Fruit fly (Drosophila melanogaster): ENCODE measurements around the gene Uros1.

The Uros1 gene

dm6 chrX:8878967-8879554 lies 21.0 kb downstream of the Uros1 start (continued):
- TF ChIP-seq wek (GFP tag; optimal IDR thresholded peaks at IDR 0.05) (no peak), CG31388 (GFP tag; optimal IDR thresholded peaks at IDR 0.05) (no peak), Dip2 (GFP tag; IDR thresholded peaks at IDR 0.05) (no peak), schlank (tag; optimal IDR thresholded peaks at IDR 0.05) (peak; percentile 48), CG10462 (GFP tag; optimal IDR thresholded peaks at IDR 0.05) (peak; percentile 47), CG1647 (GFP tag; optimal IDR thresholded peaks at IDR 0.05) (peak; percentile 7), CG10959 (GFP tag; IDR thresholded peaks at IDR 0.05) (peak; percentile 84), CG13296 (GFP tag; optimal IDR thresholded peaks at IDR 0.05) (peak; percentile 78), CG2875 (GFP tag; optimal IDR thresholded peaks at IDR 0.05) (peak; percentile 64), CG1832 (GFP tag; optimal IDR thresholded peaks at IDR 0.05) (no peak), Dp (GFP tag; optimal IDR thresholded peaks at IDR 0.05) (no peak), CG16813 (GFP tag; IDR thresholded peaks at IDR 0.05; ENCODE audit: partially characterized antibody) (no peak), Deaf1 (tag; optimal IDR thresholded peaks at IDR 0.05) (peak; percentile 51), CG2120 (GFP tag; optimal IDR thresholded peaks at IDR 0.05) (peak; percentile 62), jumu (GFP tag; optimal IDR thresholded peaks at IDR 0.05) (no peak), prd (optimal IDR thresholded peaks at IDR 0.05) (no peak), prd (GFP tag; IDR thresholded peaks at IDR 0.05) (peak; percentile 92), Ptx1 (GFP tag; IDR thresholded peaks at IDR 0.05) (peak; percentile 85), CG17829 (tag; optimal IDR thresholded peaks at IDR 0.05) (peak; percentile 86), CG15073 (GFP tag; optimal IDR thresholded peaks at IDR 0.05) (no peak), Hey (tag; optimal IDR thresholded peaks at IDR 0.05) (no peak), ase (GFP tag; IDR thresholded peaks at IDR 0.05) (peak; percentile 85), CG11560 (tag; IDR thresholded peaks at IDR 0.05) (peak; percentile 67), hkb (optimal IDR thresholded peaks at IDR 0.05) (no peak), hkb (GFP tag; IDR thresholded peaks at IDR 0.05) (peak; percentile 95), Side (GFP tag; optimal IDR thresholded peaks at IDR 0.05) (no peak), CG33557 (GFP tag; optimal IDR thresholded peaks at IDR 0.05) (peak; percentile 70), BtbVII (GFP tag; optimal IDR thresholded peaks at IDR 0.05) (peak; percentile 78), Lpt (GFP tag; optimal IDR thresholded peaks at IDR 0.05) (no peak), CG17385 (GFP tag; optimal IDR thresholded peaks at IDR 0.05) (peak; percentile 82), NfI (GFP tag; optimal IDR thresholded peaks at IDR 0.05) (peak; percentile 76), CG18262 (tag; optimal IDR thresholded peaks at IDR 0.05) (peak; percentile 87), sc (optimal IDR thresholded peaks at IDR 0.05) (no peak), sc (GFP tag; optimal IDR thresholded peaks at IDR 0.05) (peak; percentile 78), wdn (GFP tag; IDR thresholded peaks at IDR 0.05) (peak; percentile 77), CG8478 (optimal IDR thresholded peaks at IDR 0.05) (no peak), CG34224 (GFP tag; IDR thresholded peaks at IDR 0.05; ENCODE audit: partially characterized antibody) (no peak), usp (GFP tag; optimal IDR thresholded peaks at IDR 0.05) (no peak), Chrac-16 (GFP tag; optimal IDR thresholded peaks at IDR 0.05) (peak; percentile 65), CG7357 (GFP tag; IDR thresholded peaks at IDR 0.05) (peak; percentile 76; the same call in 2 of the 3 replicates), CG2129 (GFP tag; IDR thresholded peaks at IDR 0.05; ENCODE audit: partially characterized antibody) (no peak), Scr (GFP tag; IDR thresholded peaks at IDR 0.05; ENCODE audit: partially characterized antibody) (no peak), Tbp (GFP tag; optimal IDR thresholded peaks at IDR 0.05) (no peak), Atf-2 (GFP tag; optimal IDR thresholded peaks at IDR 0.05) (no peak), CG34422 (GFP tag; IDR thresholded peaks at IDR 0.05) (peak; percentile 88), Lim3 (GFP tag; IDR thresholded peaks at IDR 0.05) (peak; percentile 65; the same call in 1 of the 2 replicates), Usf (GFP tag; optimal IDR thresholded peaks at IDR 0.05) (peak; percentile 26), Antp (GFP tag; optimal IDR thresholded peaks at IDR 0.05) (no peak), CG7839 (tag; optimal IDR thresholded peaks at IDR 0.05) (peak; percentile 91), Mrtf (GFP tag; IDR thresholded peaks at IDR 0.05) (peak; percentile 76; the same call in 1 of the 3 replicates), CG16815 (GFP tag; optimal IDR thresholded peaks at IDR 0.05) (peak; percentile 31), CG3838 (GFP tag; optimal IDR thresholded peaks at IDR 0.05) (no peak)

Measured in whole organism, embryonic.